Worm (Caenorhabditis elegans) whole organism, L3 larva: ENCODE data around the gene T12A2.3.

ENCODE experiments used
- R02D3.7 ChIP-seq: fragments of 150-350 bp; optimal IDR thresholded peaks from 2 replicates; lab custom pipeline; 2014; ENCODE audit warnings: missing biosample characterization, missing genetic modification characterization
- ZK546.5 ChIP-seq: sonication (generic microtip); optimal IDR thresholded peaks from 2 replicates; lab custom pipeline; 2017; ENCODE audit warnings: missing biosample characterization, missing genetic modification characterization
- aly-2 ChIP-seq: fragments of 150-350 bp; optimal IDR thresholded peaks from 2 replicates; lab custom pipeline; 2014; ENCODE audit warnings: missing biosample characterization, missing genetic modification characterization
- ama-1 ChIP-seq: fragments of 150-350 bp; optimal IDR thresholded peaks from 2 replicates; lab custom pipeline; 2018
- ceh-16 ChIP-seq: sonication (generic microtip); optimal IDR thresholded peaks from 2 replicates; lab custom pipeline; 2017; ENCODE audit warnings: missing biosample characterization, missing genetic modification characterization
- ceh-28 ChIP-seq: fragments of 150-350 bp; optimal IDR thresholded peaks from 2 replicates; lab custom pipeline; 2014; ENCODE audit warnings: missing biosample characterization, missing genetic modification reagents, missing genetic modification characterization
- ceh-82 ChIP-seq: fragments of 150-350 bp; optimal IDR thresholded peaks from 2 replicates; lab custom pipeline; 2014; ENCODE audit warnings: missing biosample characterization, missing genetic modification characterization
- ceh-9 ChIP-seq: sonication (generic microtip); optimal IDR thresholded peaks from 2 replicates; lab custom pipeline; 2018; ENCODE audit warnings: missing biosample characterization, missing genetic modification characterization
- daf-12 ChIP-seq: fragments of 150-350 bp; optimal IDR thresholded peaks from 2 replicates; lab custom pipeline; 2014; ENCODE audit warnings: missing biosample characterization, missing genetic modification reagents, missing genetic modification characterization
- egl-27 ChIP-seq: sonication (generic microtip); optimal IDR thresholded peaks from 4 replicates; lab custom pipeline; 2017; ENCODE audit warnings: missing biosample characterization, missing genetic modification reagents, missing genetic modification characterization
- egl-5 ChIP-seq: fragments of 150-350 bp; optimal IDR thresholded peaks from 2 replicates; lab custom pipeline; 2017; ENCODE audit warnings: missing biosample characterization, missing genetic modification reagents, missing genetic modification characterization, inconsistent platforms
- elt-1 ChIP-seq: fragments of 150-350 bp; optimal IDR thresholded peaks from 2 replicates; lab custom pipeline; 2014; ENCODE audit warnings: missing biosample characterization, missing genetic modification characterization
- elt-2 ChIP-seq: sonication (generic microtip); optimal IDR thresholded peaks from 2 replicates; lab custom pipeline; 2016; ENCODE audit warnings: missing genetic modification reagents, mild to moderate bottlenecking, missing genetic modification characterization, missing compliant biosample characterization
- elt-3 ChIP-seq, 3 experiments: fragments of 150-350 bp in 1 of 3; sonication (generic microtip) in 2 of 3; optimal IDR thresholded peaks; 2 replicates in 2 of 3; 4 replicates in 1 of 3; lab custom pipeline; 2014 to 2017; ENCODE audit warnings: missing biosample characterization in 3 of 3, missing genetic modification characterization in 3 of 3
- eor-1 ChIP-seq, 2 experiments: fragments of 150-350 bp; optimal IDR thresholded peaks; 2 replicates each; lab custom pipeline; 2014 to 2018; ENCODE audit warnings: missing biosample characterization in 2 of 2, missing genetic modification characterization in 2 of 2
- fkh-10 ChIP-seq: sonication (generic microtip); optimal IDR thresholded peaks from 2 replicates; lab custom pipeline; 2017; ENCODE audit warnings: missing biosample characterization, missing genetic modification reagents, missing genetic modification characterization
- fkh-2 ChIP-seq: fragments of 150-350 bp; optimal IDR thresholded peaks from 2 replicates; lab custom pipeline; 2014; ENCODE audit warnings: missing biosample characterization, missing genetic modification reagents, missing genetic modification characterization
- fos-1 ChIP-seq: fragments of 150-350 bp; optimal IDR thresholded peaks from 2 replicates; lab custom pipeline; 2014; ENCODE audit warnings: missing biosample characterization, missing genetic modification characterization
- hmg-11 ChIP-seq: sonication (generic microtip); optimal IDR thresholded peaks from 2 replicates; lab custom pipeline; 2016; ENCODE audit warnings: missing genetic modification characterization, missing compliant biosample characterization
- jun-1 ChIP-seq: fragments of 150-350 bp; optimal IDR thresholded peaks from 2 replicates; lab custom pipeline; 2014; ENCODE audit warnings: missing biosample characterization, missing genetic modification reagents, missing genetic modification characterization
- lin-15B ChIP-seq: fragments of 150-350 bp; optimal IDR thresholded peaks from 2 replicates; lab custom pipeline; 2014; ENCODE audit warnings: missing biosample characterization, missing genetic modification characterization
- lin-39 ChIP-seq: fragments of 150-350 bp; optimal IDR thresholded peaks from 2 replicates; lab custom pipeline; 2018; ENCODE audit warnings: missing biosample characterization, missing genetic modification reagents, missing genetic modification characterization
- lsy-12 ChIP-seq: sonication (generic microtip); optimal IDR thresholded peaks from 2 replicates; lab custom pipeline; 2016; ENCODE audit warnings: mild to moderate bottlenecking, missing genetic modification characterization, missing compliant biosample characterization
- mdl-1 ChIP-seq: fragments of 150-350 bp; optimal IDR thresholded peaks from 2 replicates; lab custom pipeline; 2014; ENCODE audit warnings: missing biosample characterization, missing genetic modification characterization
- mml-1 ChIP-seq: fragments of 150-350 bp; sonication (generic microtip); optimal IDR thresholded peaks from 3 replicates; lab custom pipeline; 2014; ENCODE audit warnings: missing biosample characterization, missing genetic modification characterization
- nfya-1 ChIP-seq: sonication (generic microtip); optimal IDR thresholded peaks from 2 replicates; lab custom pipeline; 2017; ENCODE audit warnings: missing genetic modification characterization, mild to moderate bottlenecking, missing compliant biosample characterization, antibody characterized with exemption, moderate library complexity; ENCODE audit not compliant: insufficient read depth
- nhr-11 ChIP-seq: fragments of 150-350 bp; optimal IDR thresholded peaks from 2 replicates; lab custom pipeline; 2014; ENCODE audit warnings: missing biosample characterization, missing genetic modification characterization
- nhr-12 ChIP-seq: fragments of 150-350 bp; optimal IDR thresholded peaks from 2 replicates; lab custom pipeline; 2014; ENCODE audit warnings: missing biosample characterization, missing genetic modification characterization
- nhr-23 ChIP-seq: fragments of 150-350 bp; optimal IDR thresholded peaks from 2 replicates; lab custom pipeline; 2014; ENCODE audit warnings: missing biosample characterization, missing genetic modification reagents, missing genetic modification characterization
- nhr-237 ChIP-seq: fragments of 150-350 bp; optimal IDR thresholded peaks from 2 replicates; lab custom pipeline; 2014; ENCODE audit warnings: missing biosample characterization, missing genetic modification characterization
- nhr-25 ChIP-seq: sonication (generic microtip); optimal IDR thresholded peaks from 2 replicates; lab custom pipeline; 2017; ENCODE audit warnings: missing biosample characterization, missing genetic modification characterization
- nhr-28 ChIP-seq: fragments of 150-350 bp; optimal IDR thresholded peaks from 2 replicates; lab custom pipeline; 2014; ENCODE audit warnings: missing biosample characterization, missing genetic modification characterization
- nhr-67 ChIP-seq: fragments of 150-350 bp; optimal IDR thresholded peaks from 2 replicates; lab custom pipeline; 2014; ENCODE audit warnings: missing biosample characterization, missing genetic modification characterization
- nhr-76 ChIP-seq: fragments of 150-350 bp; sonication (generic microtip); optimal IDR thresholded peaks from 5 replicates; lab custom pipeline; 2014; ENCODE audit warnings: missing biosample characterization, missing genetic modification characterization
- nhr-77 ChIP-seq: fragments of 150-350 bp; optimal IDR thresholded peaks from 2 replicates; lab custom pipeline; 2014; ENCODE audit warnings: missing biosample characterization, missing genetic modification characterization
- pha-4 ChIP-seq: fragments of 150-350 bp; optimal IDR thresholded peaks from 2 replicates; lab custom pipeline; 2014; ENCODE audit warnings: missing biosample characterization, missing genetic modification reagents, missing genetic modification characterization
- pqm-1 ChIP-seq: fragments of 150-350 bp; optimal IDR thresholded peaks from 2 replicates; lab custom pipeline; 2017; ENCODE audit warnings: missing biosample characterization, missing genetic modification characterization, inconsistent platforms
- sea-2 ChIP-seq: fragments of 150-350 bp; sonication (generic microtip); optimal IDR thresholded peaks from 4 replicates; lab custom pipeline; 2014; ENCODE audit warnings: missing biosample characterization, missing genetic modification reagents, missing genetic modification characterization
- skn-1 ChIP-seq: fragments of 150-350 bp; optimal IDR thresholded peaks from 2 replicates; lab custom pipeline; 2014; ENCODE audit warnings: missing biosample characterization, missing genetic modification characterization
- snpc-4 ChIP-seq: fragments of 150-350 bp; optimal IDR thresholded peaks from 2 replicates; lab custom pipeline; 2014; ENCODE audit warnings: missing biosample characterization, missing genetic modification characterization
- tbx-2 ChIP-seq: sonication (generic microtip); optimal IDR thresholded peaks from 2 replicates; lab custom pipeline; 2016; ENCODE audit warnings: mild to moderate bottlenecking, missing genetic modification characterization, missing compliant biosample characterization
- unc-39 ChIP-seq: sonication (generic microtip); optimal IDR thresholded peaks from 4 replicates; lab custom pipeline; 2017; ENCODE audit warnings: missing biosample characterization, missing genetic modification characterization
- unc-62 ChIP-seq: fragments of 150-350 bp; sonication (generic microtip); optimal IDR thresholded peaks from 4 replicates; lab custom pipeline; 2014; ENCODE audit warnings: missing biosample characterization, missing genetic modification reagents, missing genetic modification characterization
- zag-1 ChIP-seq: fragments of 150-350 bp; optimal IDR thresholded peaks from 2 replicates; lab custom pipeline; 2014; ENCODE audit warnings: missing biosample characterization, missing genetic modification characterization
- ztf-11 ChIP-seq: fragments of 150-350 bp; optimal IDR thresholded peaks from 2 replicates; lab custom pipeline; 2014; ENCODE audit warnings: missing biosample characterization, missing genetic modification characterization
- ztf-4 ChIP-seq: fragments of 150-350 bp; optimal IDR thresholded peaks from 2 replicates; lab custom pipeline; 2014; ENCODE audit warnings: missing biosample characterization, missing genetic modification characterization

The T12A2.3 gene

ce11 chrIII:6201325-6201724 is 39.3 kb upstream of the T12A2.3 start:
- no peak for TF ChIP-seq ceh-82
- TF ChIP-seq nhr-28 = no peak
- no peak for TF ChIP-seq aly-2 (tag; lab: Kevin White, UChicago)
- TF ChIP-seq ceh-16 = no peak
- no peak for TF ChIP-seq nhr-23 (tag; lab: Kevin White, UChicago)
- TF ChIP-seq zag-1 = no peak
- TF ChIP-seq nhr-77 (tag; lab: Kevin White, UChicago) = no peak
- TF ChIP-seq fos-1 = no peak
- no peak for TF ChIP-seq fkh-2 (tag; lab: Kevin White, UChicago)
- TF ChIP-seq, all 47 proteins: peak for 0

- TF ChIP-seq ceh-16 (no peak), lin-39 (no peak), R02D3.7 (no peak), pqm-1 (tag; lab: Kevin White, UChicago) (no peak), ceh-82 (no peak), unc-39 (tag; lab: Kevin White, UChicago) (no peak), hmg-11 (tag; lab: Kevin White, UChicago) (no peak), nhr-12 (tag; lab: Kevin White, UChicago) (no peak), jun-1 (tag; lab: Kevin White, UChicago) (no peak), elt-2 (tag; lab: Kevin White, UChicago) (no peak), nhr-28 (no peak), elt-3 (tag; optimal IDR thresholded peaks at IDR 0.05; lab: Kevin White, UChicago) (no peak), egl-27 (tag; lab: Kevin White, UChicago) (no peak), nhr-67 (tag; lab: Kevin White, UChicago) (no peak), nhr-25 (tag; lab: Kevin White, UChicago) (no peak), ztf-11 (tag; lab: Kevin White, UChicago) (no peak), nhr-76 (tag; lab: Kevin White, UChicago) (no peak), ceh-28 (no peak), ceh-9 (tag; lab: Kevin White, UChicago) (no peak), nhr-11 (no peak)
These were observed 38.2 kb upstream of the T12A2.3 start for ce11 chrIII:6202440-6202839.

DNA sequence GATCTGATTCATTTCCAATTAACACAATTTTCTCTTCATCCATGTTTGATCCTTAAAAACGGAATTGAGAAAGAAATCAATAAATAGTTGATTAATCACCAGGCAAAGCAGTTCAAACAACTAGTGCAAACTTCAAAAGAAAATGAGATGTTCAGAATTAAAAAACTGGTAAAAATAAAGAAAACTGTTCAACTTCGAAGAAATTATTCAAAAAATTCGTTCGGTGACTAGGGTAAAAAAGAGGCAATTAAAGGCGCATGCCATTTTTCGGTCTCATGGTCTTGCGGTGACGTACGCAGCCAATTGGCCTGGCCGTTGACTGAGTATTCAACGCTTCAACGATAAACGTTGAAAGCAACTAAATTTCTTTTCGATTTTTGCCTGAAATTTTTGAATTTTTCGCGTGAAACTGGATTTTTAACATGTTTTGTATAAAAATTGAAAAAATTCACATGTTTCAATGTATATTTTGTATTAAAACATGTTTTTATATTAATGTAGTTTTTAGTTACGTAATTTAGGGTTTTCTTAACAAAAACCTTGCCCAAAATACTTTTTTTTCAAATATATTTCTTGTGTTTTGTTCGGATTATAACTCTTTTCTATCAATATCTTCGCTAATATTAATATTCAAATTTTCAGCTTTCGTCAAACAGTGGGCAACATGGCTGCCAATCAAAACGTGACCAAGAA is 34.3 kb upstream of the T12A2.3 start, which contains the start of the genes sna-3 and rps-3:
Gene sna-3, minus strand, starts transcription at position 51 of the 693 bp plus-strand sequence.
Gene rps-3, plus strand, starts transcription at position 643 of the 693 bp plus-strand sequence.
- TF ChIP-seq ztf-4 (tag; lab: Kevin White, UChicago) (no peak), nhr-67 (tag; lab: Kevin White, UChicago) (no peak), ama-1 (lab: Kevin White, UChicago) (peak; percentile 40), nhr-11 (peak; percentile 31), ceh-82 (no peak), lin-15B (peak; percentile 84), egl-5 (tag; lab: Kevin White, UChicago) (peak; percentile 34), ceh-28 (peak; percentile 57), zag-1 (no peak), ztf-11 (tag; lab: Kevin White, UChicago) (no peak), nhr-77 (tag; lab: Kevin White, UChicago) (no peak), pha-4 (tag; lab: Kevin White, UChicago) (peak; percentile 92), snpc-4 (tag; lab: Kevin White, UChicago) (no peak), daf-12 (tag; lab: Kevin White, UChicago) (no peak), nhr-23 (tag; lab: Kevin White, UChicago) (peak; percentile 76), nhr-76 (tag; lab: Kevin White, UChicago) (no peak), fkh-2 (tag; lab: Kevin White, UChicago) (no peak), tbx-2 (no peak), ZK546.5 (tag; lab: Kevin White, UChicago) (no peak), nhr-12 (tag; lab: Kevin White, UChicago) (no peak), nhr-28 (no peak), fkh-10 (GFP tag; lab: Kevin White, UChicago) (no peak), unc-39 (tag; lab: Kevin White, UChicago) (no peak), mdl-1 (tag; lab: Kevin White, UChicago) (no peak), lsy-12 (tag; lab: Kevin White, UChicago) (peak; percentile 29), skn-1 (no peak), nhr-237 (no peak), eor-1 (tag; optimal IDR thresholded peaks at IDR 0.05; lab: Kevin White, UChicago) (no peak), hmg-11 (tag; lab: Kevin White, UChicago) (peak; percentile 73), jun-1 (tag; lab: Kevin White, UChicago) (peak; percentile 8), R02D3.7 (peak; percentile 62), elt-1 (no peak), sea-2 (GFP tag; lab: Kevin White, UChicago) (no peak), fos-1 (no peak), ceh-16 (no peak), elt-2 (tag; lab: Kevin White, UChicago) (peak; percentile 47), ceh-9 (tag; lab: Kevin White, UChicago) (no peak), aly-2 (tag; lab: Kevin White, UChicago) (no peak), nhr-25 (tag; lab: Kevin White, UChicago) (peak; percentile 83), unc-62 (GFP tag; lab: Kevin White, UChicago) (no peak), nfya-1 (peak; percentile 90), elt-3 (tag; optimal IDR thresholded peaks at IDR 0.05; lab: Kevin White, UChicago) (no peak), lin-39 (peak; percentile 63), mml-1 (tag; lab: Kevin White, UChicago) (no peak), egl-27 (tag; lab: Kevin White, UChicago) (no peak)
